Fruit fly (Drosophila melanogaster) whole organism, adult: Measurements from ENCODE around the gene MEP-1.

ENCODE experiments used
- CG12768 ChIP-seq: fragments of 200-800 bp; sonication (Bioruptor generic); optimal IDR thresholded peaks from 2 replicates; lab custom pipeline; 2017; ENCODE audit warnings: missing biosample characterization, missing genetic modification characterization, mild to moderate bottlenecking, moderate library complexity, missing genetic modification reagents
- CG1620 ChIP-seq: fragments of 200-800 bp; sonication (Bioruptor generic); optimal IDR thresholded peaks from 2 replicates; lab custom pipeline; 2016; ENCODE audit warnings: missing biosample characterization, missing genetic modification characterization
- CG5204 ChIP-seq: fragments of 200-800 bp; sonication (Bioruptor generic); optimal IDR thresholded peaks from 2 replicates; lab custom pipeline; 2016; ENCODE audit warnings: missing biosample characterization, missing genetic modification characterization
- CG7045 ChIP-seq: fragments of 200-800 bp; sonication (Bioruptor generic); optimal IDR thresholded peaks from 2 replicates; lab custom pipeline; 2017; ENCODE audit warnings: missing biosample characterization, mild to moderate bottlenecking, missing genetic modification characterization
- CG7101 ChIP-seq: fragments of 200-800 bp; sonication (Bioruptor generic); optimal IDR thresholded peaks from 2 replicates; lab custom pipeline; 2018; ENCODE audit warnings: missing biosample characterization, mild to moderate bottlenecking, missing genetic modification characterization, moderate library complexity
- Clk ChIP-seq: fragments of 200-800 bp; sonication (Bioruptor generic); optimal IDR thresholded peaks from 2 replicates; lab custom pipeline; 2017; ENCODE audit warnings: missing biosample characterization, missing genetic modification characterization
- Crg-1 ChIP-seq: fragments of 200-800 bp; sonication (Bioruptor generic); optimal IDR thresholded peaks from 2 replicates; lab custom pipeline; 2016; ENCODE audit warnings: missing biosample characterization, missing genetic modification characterization
- Hr96 ChIP-seq: fragments of 200-800 bp; sonication (Bioruptor generic); optimal IDR thresholded peaks from 2 replicates; lab custom pipeline; 2016; ENCODE audit warnings: missing biosample characterization, missing genetic modification characterization
- cnc ChIP-seq, 2 experiments: fragments of >200 bp; optimal IDR thresholded peaks; 2 replicates each; lab custom pipeline; 2017
- kay ChIP-seq: fragments of 200-800 bp; sonication (Bioruptor generic); peaks from one replicate; lab custom pipeline; 2016; ENCODE audit warnings: missing biosample characterization, missing genetic modification characterization, borderline replicate concordance
- pad ChIP-seq: fragments of 200-800 bp; sonication (Bioruptor generic); optimal IDR thresholded peaks from 3 replicates; lab custom pipeline; 2017; ENCODE audit warnings: missing biosample characterization, missing genetic modification characterization, mild to moderate bottlenecking, moderate library complexity, missing genetic modification reagents
- tj ChIP-seq: fragments of 200-800 bp; sonication (Bioruptor generic); optimal IDR thresholded peaks from 3 replicates; lab custom pipeline; 2017; ENCODE audit warnings: missing biosample characterization, mild to moderate bottlenecking, missing genetic modification characterization, moderate library complexity

dm6 chr3L:2643324-2643723 is 11.8 kb downstream of the MEP-1 start, which contains the start of gene CG14949:
- TF ChIP-seq CG1620 (GFP tag; lab: Kevin White, UChicago): no peak
- no peak for TF ChIP-seq Crg-1
- no peak for TF ChIP-seq tj (GFP tag; lab: Kevin White, UChicago)
- TF ChIP-seq kay (GFP tag; lab: Kevin White, UChicago): no peak
- no peak for TF ChIP-seq Clk
- TF ChIP-seq CG12768 (GFP tag; lab: Kevin White, UChicago): no peak
- no peak for TF ChIP-seq CG7045 (GFP tag; lab: Kevin White, UChicago)
- TF ChIP-seq CG7101 (tag; lab: Kevin White, UChicago): no peak
- TF ChIP-seq pad (GFP tag; lab: Kevin White, UChicago): no peak
- TF ChIP-seq cnc (optimal IDR thresholded peaks at IDR 0.05; lab: Kevin White, UChicago): no peak
- TF ChIP-seq Hr96: no peak
- no peak for TF ChIP-seq CG5204
